Worm (Caenorhabditis elegans) whole organism, L1 larva: ENCODE data around the gene nep-16.

Source experiments
- efl-3 ChIP-seq: fragments of 200-800 bp; sonication (Bioruptor generic); optimal IDR thresholded peaks from 2 replicates; lab custom pipeline; 2018; ENCODE audit warnings: mild to moderate bottlenecking, missing genetic modification characterization, missing compliant biosample characterization
- egl-27 ChIP-seq, 2 experiments: fragments of 150-350 bp in 1 of 2; sonication (generic microtip); optimal IDR thresholded peaks; 3 replicates each; lab custom pipeline; 2017 to 2018; ENCODE audit warnings: missing biosample characterization in 2 of 2, missing genetic modification characterization in 2 of 2, missing genetic modification reagents in 2 of 2
- elt-2 ChIP-seq: sonication (generic microtip); optimal IDR thresholded peaks from 2 replicates; lab custom pipeline; 2016; ENCODE audit warnings: missing genetic modification characterization, mild to moderate bottlenecking, inconsistent platforms, missing compliant biosample characterization, missing genetic modification reagents
- fkh-10 ChIP-seq: sonication (generic microtip); optimal IDR thresholded peaks from 2 replicates; lab custom pipeline; 2017; ENCODE audit warnings: missing biosample characterization, missing genetic modification reagents, missing genetic modification characterization
- lin-39 ChIP-seq: fragments of 150-350 bp; optimal IDR thresholded peaks from 2 replicates; lab custom pipeline; 2014; ENCODE audit warnings: missing biosample characterization, missing genetic modification reagents, missing genetic modification characterization
- mef-2 ChIP-seq: fragments of 150-350 bp; optimal IDR thresholded peaks from 2 replicates; lab custom pipeline; 2014; ENCODE audit warnings: missing biosample characterization, missing genetic modification characterization
- nhr-19 ChIP-seq: fragments of 200-800 bp; sonication (Bioruptor generic); conservative IDR thresholded peaks from 2 replicates; pipeline ENCODE4 v1.3.6; 2022; ENCODE audit warnings: missing genetic modification characterization, missing compliant biosample characterization
- nhr-237 ChIP-seq: fragments of 150-350 bp; optimal IDR thresholded peaks from 2 replicates; lab custom pipeline; 2014; ENCODE audit warnings: missing biosample characterization, missing genetic modification characterization
- nhr-28 ChIP-seq: fragments of 150-350 bp; optimal IDR thresholded peaks from 2 replicates; lab custom pipeline; 2014; ENCODE audit warnings: missing biosample characterization, missing genetic modification characterization
- pag-3 ChIP-seq: sonication (generic microtip); optimal IDR thresholded peaks from 2 replicates; lab custom pipeline; 2017; ENCODE audit warnings: missing genetic modification characterization, mild to moderate bottlenecking, missing compliant biosample characterization, antibody characterized with exemption, borderline replicate concordance; ENCODE audit not compliant: insufficient read depth
- pqm-1 ChIP-seq: sonication (generic microtip); optimal IDR thresholded peaks from 3 replicates; lab custom pipeline; 2017; ENCODE audit warnings: missing biosample characterization, missing genetic modification characterization
- snpc-4 ChIP-seq: fragments of 150-350 bp; optimal IDR thresholded peaks from 2 replicates; lab custom pipeline; 2014; ENCODE audit warnings: missing biosample characterization, missing genetic modification characterization
- tlp-1 ChIP-seq: fragments of 150-350 bp; optimal IDR thresholded peaks from 2 replicates; lab custom pipeline; 2014; ENCODE audit warnings: missing biosample characterization, missing genetic modification characterization

ce11 chrIV:7641758-7642157, at the start of gene nep-16:
- TF ChIP-seq pqm-1 (tag; lab: Kevin White, UChicago) = no peak
- no peak for TF ChIP-seq nhr-28 (tag; lab: Kevin White, UChicago)
- no peak for TF ChIP-seq tlp-1 (tag; lab: Kevin White, UChicago)
- TF ChIP-seq nhr-237 (tag; lab: Kevin White, UChicago) = no peak
- no peak for TF ChIP-seq elt-2
- no peak for TF ChIP-seq snpc-4 (tag; lab: Kevin White, UChicago)
- no peak for TF ChIP-seq lin-39
- TF ChIP-seq pag-3 (tag; lab: Kevin White, UChicago) = no peak
- no peak for TF ChIP-seq fkh-10 (GFP tag; lab: Kevin White, UChicago)
- no peak for TF ChIP-seq egl-27 (tag; optimal IDR thresholded peaks at IDR 0.05; lab: Kevin White, UChicago)
- TF ChIP-seq nhr-19 (GFP tag; lab: Robert Waterston, UW) = no peak
- TF ChIP-seq efl-3 (GFP tag; lab: Kevin White, UChicago) = no peak
- no peak for TF ChIP-seq mef-2 (tag; lab: Kevin White, UChicago)
